Worm (Caenorhabditis elegans): ENCODE results near the gene W10C4.1.

DNA sequence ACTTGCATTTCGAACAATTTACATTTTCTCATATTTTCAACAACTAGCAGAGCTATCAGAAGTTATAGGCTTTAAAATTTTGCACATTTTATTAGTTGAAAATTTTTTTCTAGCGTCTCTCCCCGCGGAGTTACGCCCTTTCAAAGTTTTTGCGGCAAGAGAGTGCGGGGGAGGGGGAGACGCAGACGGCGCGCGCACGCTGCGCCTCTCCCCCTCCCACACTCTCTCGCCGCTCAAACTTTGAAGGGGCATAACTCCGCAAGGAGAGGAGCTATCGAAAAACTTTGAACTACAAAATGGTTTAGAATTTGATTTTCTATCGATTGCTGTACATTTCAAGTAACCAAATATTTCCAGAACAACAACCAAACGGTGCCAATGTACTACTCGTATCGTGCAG lies 20.1 kb upstream of the W10C4.1 start:
- TF ChIP-seq nhr-12 (tag; optimal IDR thresholded peaks at IDR 0.05) (no peak), unc-120 (tag; optimal IDR thresholded peaks at IDR 0.05; ENCODE audit: poor library complexity, severe bottlenecking) (no peak), snpc-4 (tag; optimal IDR thresholded peaks at IDR 0.05) (no peak), unc-62 (GFP tag; optimal IDR thresholded peaks at IDR 0.05) (no peak)
